Worm (Caenorhabditis elegans): ENCODE results near the gene elo-6.

Gene elo-6

DNA sequence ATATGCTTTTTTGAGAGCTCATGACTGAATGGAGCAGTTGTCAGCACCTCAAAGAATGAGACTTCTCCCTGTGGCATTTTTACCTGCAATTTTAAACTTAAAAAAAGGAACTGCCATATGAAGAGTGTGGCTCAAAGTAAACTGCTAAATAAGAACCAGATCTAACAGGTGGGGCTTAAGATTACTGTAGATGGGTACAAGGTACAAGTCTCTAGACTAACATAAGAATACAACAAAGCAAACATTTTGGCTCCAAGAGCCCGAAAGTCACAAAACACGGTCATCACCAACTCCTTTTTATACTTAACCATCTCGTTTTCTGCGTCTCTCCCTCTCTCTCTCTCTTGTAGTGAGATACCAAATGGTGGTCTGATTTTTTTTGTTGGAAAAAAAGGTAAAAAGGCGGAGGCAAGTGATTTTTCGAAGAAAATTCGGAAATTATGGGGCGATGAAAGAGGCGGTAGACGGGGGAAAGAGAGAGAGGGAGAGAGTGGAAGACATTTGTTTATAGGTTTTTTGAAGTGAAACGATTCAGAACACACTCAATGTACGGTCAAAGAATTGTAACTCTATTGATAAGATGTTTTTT lies at the start of gene elo-6:
Gene elo-6, minus strand, starts transcription at position 83 of the 589 bp plus-strand sequence.
- TF ChIP-seq him-1 (tag; optimal IDR thresholded peaks at IDR 0.05) = no peak
- TF ChIP-seq W03F9.2 (tag; optimal IDR thresholded peaks at IDR 0.05) = no peak
- TF ChIP-seq dao-5 (tag; optimal IDR thresholded peaks at IDR 0.05) = no peak

DNA sequence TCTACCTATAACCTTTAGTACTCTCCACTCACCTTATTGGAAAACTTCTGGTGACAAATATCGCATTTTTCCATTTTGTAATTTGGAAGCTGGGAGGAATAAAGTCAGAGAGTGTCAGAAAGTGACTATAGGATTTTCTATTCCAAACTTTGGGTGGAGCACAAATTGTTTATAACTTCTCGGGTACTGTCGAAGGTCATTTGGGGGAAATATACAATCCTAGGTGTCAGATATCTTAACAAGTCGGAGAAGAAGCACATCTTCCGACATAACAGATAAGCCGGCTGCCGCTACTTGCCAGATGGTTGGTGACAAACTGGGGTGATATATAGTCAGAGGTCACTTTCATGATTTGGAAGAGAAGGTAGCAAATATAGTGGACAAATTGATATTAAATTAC lies 30.8 kb upstream of the elo-6 start, which contains the start of gene ehn-3:
Gene ehn-3, minus strand, starts transcription at position 101 of the 400 bp plus-strand sequence.
- TF ChIP-seq dao-5 (tag; optimal IDR thresholded peaks at IDR 0.05) (no peak), W03F9.2 (tag; optimal IDR thresholded peaks at IDR 0.05) (no peak), him-1 (tag; optimal IDR thresholded peaks at IDR 0.05) (no peak)

ce11 chrIV:5415696-5416095 lies 27.3 kb upstream of the elo-6 start, which contains the start of gene spp-7:
TSS of gene spp-7 (minus strand) at chrIV:5415796.
- TF ChIP-seq dao-5 (tag; optimal IDR thresholded peaks at IDR 0.05) = no peak
- no peak for TF ChIP-seq W03F9.2 (tag; optimal IDR thresholded peaks at IDR 0.05)
- TF ChIP-seq him-1 (tag; optimal IDR thresholded peaks at IDR 0.05) = no peak

- TF ChIP-seq W03F9.2 (tag; optimal IDR thresholded peaks at IDR 0.05) (no peak), dao-5 (tag; optimal IDR thresholded peaks at IDR 0.05) (no peak), him-1 (tag; optimal IDR thresholded peaks at IDR 0.05) (no peak)
Measured at ce11 chrIV:5411641-5412337, 23.4 kb upstream of the elo-6 start, which contains the start of gene ZK616.8. TSS of gene ZK616.8 (minus strand) at chrIV:5412193.

- TF ChIP-seq W03F9.2 (tag; optimal IDR thresholded peaks at IDR 0.05) = no peak
- TF ChIP-seq him-1 (tag; optimal IDR thresholded peaks at IDR 0.05) = no peak
- no peak for TF ChIP-seq dao-5 (tag; optimal IDR thresholded peaks at IDR 0.05)
Measured at ce11 chrIV:5411120-5411519, 22.8 kb upstream of the elo-6 start, which contains the start of gene ZK616.65. TSS of gene ZK616.65 (minus strand) at chrIV:5411220.

DNA sequence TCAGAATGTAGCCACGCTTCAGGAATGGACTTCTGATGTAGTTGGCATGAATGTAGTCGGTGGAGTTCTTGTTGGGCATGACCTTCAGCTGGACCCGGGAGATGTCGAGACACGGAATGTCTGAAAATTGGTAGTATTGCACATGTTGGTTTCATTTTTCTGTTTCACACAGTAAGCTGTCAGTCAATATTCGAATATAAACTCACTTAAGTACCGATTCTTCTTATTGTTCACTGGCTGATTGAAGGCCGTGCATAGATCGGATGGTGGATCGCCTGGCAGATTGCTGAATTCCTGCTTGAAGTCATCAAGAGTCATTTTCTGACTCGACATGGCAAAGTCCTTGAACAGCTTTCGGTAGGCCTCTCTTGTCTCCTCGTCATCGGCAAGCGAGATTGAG lies 20.8 kb upstream of the elo-6 start:
- no peak for TF ChIP-seq W03F9.2 (tag; optimal IDR thresholded peaks at IDR 0.05)
- no peak for TF ChIP-seq dao-5 (tag; optimal IDR thresholded peaks at IDR 0.05)
- TF ChIP-seq him-1 (tag; optimal IDR thresholded peaks at IDR 0.05) = no peak

DNA sequence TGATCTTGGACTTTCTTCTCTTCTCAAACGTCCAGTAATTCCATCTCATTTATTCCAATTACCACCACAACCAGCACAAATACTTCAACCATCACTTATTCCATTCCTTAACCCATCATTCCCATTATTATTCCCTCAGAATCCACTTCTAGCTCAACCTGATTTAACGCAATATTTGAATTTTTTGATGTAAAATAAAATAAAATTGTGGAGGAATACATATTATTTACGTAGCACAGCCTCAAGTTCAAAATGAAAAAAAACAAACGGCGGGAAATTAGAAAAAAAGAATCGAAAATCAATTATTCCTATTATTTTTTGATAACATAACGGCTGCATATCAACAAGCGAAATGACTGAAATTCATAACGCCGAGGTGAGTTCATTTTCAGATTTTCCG lies 17.0 kb upstream of the elo-6 start, which contains the start of gene ZK616.61:
Gene ZK616.61, plus strand, starts transcription at position 301 of the 400 bp plus-strand sequence.
- TF ChIP-seq him-1 (tag; optimal IDR thresholded peaks at IDR 0.05) (no peak), dao-5 (tag; optimal IDR thresholded peaks at IDR 0.05) (no peak), W03F9.2 (tag; optimal IDR thresholded peaks at IDR 0.05) (no peak)

DNA sequence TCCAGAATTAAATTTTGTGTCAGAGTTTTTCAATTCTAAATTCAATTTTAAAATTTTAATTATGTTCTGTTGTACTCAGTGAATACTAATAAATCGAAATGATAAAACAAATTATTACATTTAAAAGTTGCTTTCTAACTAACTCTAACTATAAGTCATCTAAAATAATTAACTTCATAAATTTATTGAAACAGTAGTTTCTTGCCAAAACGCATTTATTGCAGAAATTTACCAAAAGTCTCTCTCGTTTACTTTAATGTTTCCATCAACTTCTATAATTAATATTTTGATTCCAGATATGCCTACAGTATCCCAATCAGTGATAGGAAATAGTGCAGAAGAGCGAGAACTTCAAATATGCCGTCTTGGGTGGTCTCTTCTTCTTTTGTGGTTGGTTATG lies 12.2 kb upstream of the elo-6 start, which contains the start of gene ZK616.1:
Gene ZK616.1, plus strand, starts transcription at position 301 of the 400 bp plus-strand sequence.
- TF ChIP-seq W03F9.2 (tag; optimal IDR thresholded peaks at IDR 0.05) (no peak), him-1 (tag; optimal IDR thresholded peaks at IDR 0.05) (no peak), dao-5 (tag; optimal IDR thresholded peaks at IDR 0.05) (no peak)

DNA sequence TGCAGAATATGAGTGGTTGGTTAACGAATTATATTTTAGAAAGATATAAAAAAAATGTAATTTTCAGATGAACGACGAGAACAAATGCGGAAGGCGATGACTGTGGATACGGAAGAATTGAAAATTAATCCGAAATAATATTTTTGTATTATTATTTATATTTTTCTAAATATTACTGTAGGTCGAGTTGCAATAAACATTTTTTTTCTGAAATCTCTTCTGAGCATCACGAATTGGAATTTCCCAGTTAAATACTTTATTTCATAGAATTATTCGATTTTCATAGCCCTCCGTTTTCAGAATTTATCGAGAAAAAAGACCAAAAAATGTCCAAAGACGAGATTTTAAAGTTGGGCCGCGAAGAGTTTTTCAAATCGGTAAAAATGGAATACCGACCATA lies 9.2 kb upstream of the elo-6 start, which contains the start of gene ZK616.2:
Gene ZK616.2, plus strand, starts transcription at position 301 of the 400 bp plus-strand sequence.
- TF ChIP-seq him-1 (tag; optimal IDR thresholded peaks at IDR 0.05) (no peak), dao-5 (tag; optimal IDR thresholded peaks at IDR 0.05) (no peak), W03F9.2 (tag; optimal IDR thresholded peaks at IDR 0.05) (no peak)

- TF ChIP-seq W03F9.2 (tag; optimal IDR thresholded peaks at IDR 0.05) = no peak
- TF ChIP-seq him-1 (tag; optimal IDR thresholded peaks at IDR 0.05) = no peak
- no peak for TF ChIP-seq dao-5 (tag; optimal IDR thresholded peaks at IDR 0.05)
Measured at ce11 chrIV:5396769-5397168, 8.4 kb upstream of the elo-6 start, which contains the start of gene ZK616.3. TSS of gene ZK616.3 (plus strand) at chrIV:5397069.

DNA sequence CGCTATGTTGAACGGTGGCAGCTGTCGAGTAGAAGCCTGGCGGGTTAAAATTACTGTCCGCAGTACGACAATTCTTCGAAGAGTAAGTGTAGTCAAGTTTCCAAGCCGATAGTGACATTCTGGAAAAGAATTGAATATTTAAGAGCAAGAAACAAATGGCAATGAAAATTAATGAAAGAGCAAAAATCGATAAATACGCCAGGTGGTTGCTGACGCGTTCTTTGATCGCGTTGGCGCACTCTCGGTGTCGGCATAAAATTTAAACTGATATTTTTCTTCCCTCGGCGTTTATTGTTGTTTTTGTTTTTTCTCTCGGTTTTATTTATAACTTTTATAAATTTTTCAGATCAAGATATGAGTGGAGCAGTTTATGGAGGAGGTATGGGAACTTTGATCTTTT lies 6.3 kb upstream of the elo-6 start, which contains the start of the genes perm-3 and swsn-6:
Gene perm-3, minus strand, starts transcription at position 118 of the 400 bp plus-strand sequence.
Gene swsn-6, plus strand, starts transcription at position 347 of the 400 bp plus-strand sequence.
- TF ChIP-seq dao-5 (tag; optimal IDR thresholded peaks at IDR 0.05) (no peak), W03F9.2 (tag; optimal IDR thresholded peaks at IDR 0.05) (peak; percentile 79)

- TF ChIP-seq W03F9.2 (tag; optimal IDR thresholded peaks at IDR 0.05) = no peak
- no peak for TF ChIP-seq him-1 (tag; optimal IDR thresholded peaks at IDR 0.05)
- no peak for TF ChIP-seq dao-5 (tag; optimal IDR thresholded peaks at IDR 0.05)
Measured at ce11 chrIV:5393566-5393965, 5.2 kb upstream of the elo-6 start.

- no peak for TF ChIP-seq him-1 (tag; optimal IDR thresholded peaks at IDR 0.05)
- no peak for TF ChIP-seq dao-5 (tag; optimal IDR thresholded peaks at IDR 0.05)
- TF ChIP-seq W03F9.2 (tag; optimal IDR thresholded peaks at IDR 0.05) = no peak
Measured at ce11 chrIV:5391507-5392057, 3.2 kb upstream of the elo-6 start, which contains the start of the genes htp-1 and ZK616.5. TSS of gene htp-1 (minus strand) at chrIV:5391557. TSS of gene ZK616.5 (plus strand) at chrIV:5391929.
